Fruit fly (Drosophila melanogaster) whole organism, embryonic: ENCODE results near the gene CG14668.
A peak's percentile ranks its signal among the peaks of the same experiment; 100 is the strongest.

Source experiments
- Atf-2 ChIP-seq: fragments of 200-800 bp; sonication (Bioruptor generic); optimal IDR thresholded peaks from 2 replicates; lab custom pipeline; 2016; ENCODE audit warnings: missing biosample characterization, missing genetic modification characterization
- Bgb ChIP-seq: fragments of 200-800 bp; sonication (Bioruptor generic); IDR thresholded peaks from 2 replicates; pipeline ENCODE4 v1.3.6; 2022; ENCODE audit warnings: missing biosample characterization, missing genetic modification characterization; ENCODE audit not compliant: partially characterized antibody
- Blimp-1 ChIP-seq: fragments of 200-800 bp; sonication (Bioruptor generic); optimal IDR thresholded peaks from 3 replicates; lab custom pipeline; 2018; ENCODE audit warnings: missing biosample characterization, missing genetic modification characterization, mild to moderate bottlenecking, moderate library complexity, missing genetic modification reagents
- CG10654 ChIP-seq: fragments of 200-800 bp; sonication (Bioruptor generic); optimal IDR thresholded peaks from 2 replicates; lab custom pipeline; 2016; ENCODE audit warnings: missing biosample characterization, missing genetic modification characterization
- CG12299 ChIP-seq: fragments of 200-800 bp; sonication (Bioruptor generic); optimal IDR thresholded peaks from 2 replicates; lab custom pipeline; 2018; ENCODE audit warnings: missing biosample characterization, mild to moderate bottlenecking, missing genetic modification characterization
- CG14710 ChIP-seq: fragments of 200-800 bp; sonication (Bioruptor generic); optimal IDR thresholded peaks from 3 replicates; lab custom pipeline; 2019; ENCODE audit warnings: missing biosample characterization, mild to moderate bottlenecking, missing genetic modification characterization, moderate library complexity
- CG15479 ChIP-seq: fragments of 200-800 bp; sonication (Bioruptor generic); optimal IDR thresholded peaks from 3 replicates; lab custom pipeline; 2019; ENCODE audit warnings: missing biosample characterization, mild to moderate bottlenecking, missing genetic modification characterization, moderate library complexity
- CG15696 ChIP-seq: fragments of 200-800 bp; sonication (Bioruptor generic); optimal IDR thresholded peaks from 2 replicates; lab custom pipeline; 2019; ENCODE audit warnings: missing biosample characterization, mild to moderate bottlenecking, missing genetic modification characterization, moderate library complexity
- CG16813 ChIP-seq: fragments of 200-800 bp; sonication (Bioruptor generic); IDR thresholded peaks from 3 replicates; pipeline ENCODE4 v1.3.6; 2022; ENCODE audit warnings: missing biosample characterization, missing genetic modification characterization; ENCODE audit not compliant: partially characterized antibody
- CG17568 ChIP-seq: fragments of 200-800 bp; sonication (Bioruptor generic); optimal IDR thresholded peaks from 2 replicates; lab custom pipeline; 2018; ENCODE audit warnings: missing biosample characterization, mild to moderate bottlenecking, missing genetic modification characterization, moderate library complexity
- CG32772 ChIP-seq: fragments of 200-800 bp; sonication (Bioruptor generic); IDR thresholded peaks from 2 replicates; pipeline ENCODE4 v1.3.6; 2022; ENCODE audit warnings: missing biosample characterization, missing genetic modification characterization
- CG33213 ChIP-seq: fragments of 200-800 bp; sonication (Bioruptor generic); optimal IDR thresholded peaks from 3 replicates; lab custom pipeline; 2016; ENCODE audit warnings: missing biosample characterization, missing genetic modification characterization
- CG4328 ChIP-seq: fragments of 200-800 bp; sonication (Bioruptor generic); optimal IDR thresholded peaks from 3 replicates; lab custom pipeline; 2017; ENCODE audit warnings: missing biosample characterization, missing genetic modification reagents, missing genetic modification characterization
- CG6813 ChIP-seq: fragments of 200-800 bp; sonication (Bioruptor generic); optimal IDR thresholded peaks from 2 replicates; lab custom pipeline; 2017; ENCODE audit warnings: missing biosample characterization, missing genetic modification characterization, mild to moderate bottlenecking, moderate library complexity, missing genetic modification reagents
- CG7786 ChIP-seq: fragments of 200-800 bp; sonication (Bioruptor generic); optimal IDR thresholded peaks from 2 replicates; lab custom pipeline; 2016; ENCODE audit warnings: missing biosample characterization, missing genetic modification characterization
- CG9797 ChIP-seq: fragments of 200-800 bp; sonication (Bioruptor generic); optimal IDR thresholded peaks from 3 replicates; lab custom pipeline; 2018; ENCODE audit warnings: missing biosample characterization, mild to moderate bottlenecking, missing genetic modification characterization
- CG9876 ChIP-seq: fragments of 200-800 bp; sonication (Bioruptor generic); optimal IDR thresholded peaks from 2 replicates; lab custom pipeline; 2016; ENCODE audit warnings: missing biosample characterization, missing genetic modification characterization
- Dek ChIP-seq: fragments of 200-800 bp; sonication (Bioruptor generic); optimal IDR thresholded peaks from 3 replicates; lab custom pipeline; 2019; ENCODE audit warnings: missing biosample characterization, mild to moderate bottlenecking, missing genetic modification characterization, moderate library complexity
- Drgx ChIP-seq: fragments of 200-800 bp; sonication (Bioruptor generic); IDR thresholded peaks from 2 replicates; pipeline ENCODE4 v1.3.6; 2022; ENCODE audit warnings: missing biosample characterization, missing genetic modification characterization
- E2f2 ChIP-seq: fragments of 200-800 bp; sonication (Bioruptor generic); IDR thresholded peaks from 2 replicates; pipeline ENCODE4 v1.3.6; 2022; ENCODE audit warnings: missing biosample characterization, missing genetic modification characterization
- ERR ChIP-seq: fragments of 200-800 bp; sonication (Bioruptor generic); optimal IDR thresholded peaks from 2 replicates; lab custom pipeline; 2016; ENCODE audit warnings: missing biosample characterization, missing genetic modification characterization
- Ets65A ChIP-seq: fragments of 200-800 bp; sonication (Bioruptor generic); peaks from one replicate; lab custom pipeline; 2016; ENCODE audit warnings: missing biosample characterization, missing genetic modification characterization
- Hey ChIP-seq: fragments of 200-800 bp; sonication (Bioruptor generic); optimal IDR thresholded peaks from 3 replicates; lab custom pipeline; 2018; ENCODE audit warnings: missing biosample characterization, mild to moderate bottlenecking, missing genetic modification characterization
- Mes4 ChIP-seq: fragments of 200-800 bp; sonication (Bioruptor generic); optimal IDR thresholded peaks from 2 replicates; lab custom pipeline; 2016; ENCODE audit warnings: missing biosample characterization, missing genetic modification characterization
- NC2β ChIP-seq: fragments of 200-800 bp; sonication (Bioruptor generic); optimal IDR thresholded peaks from 2 replicates; lab custom pipeline; 2016; ENCODE audit warnings: missing biosample characterization, missing genetic modification characterization
- NFAT ChIP-seq: fragments of 200-800 bp; sonication (Bioruptor generic); IDR thresholded peaks from 2 replicates; pipeline ENCODE4 v1.3.6; 2022; ENCODE audit warnings: missing biosample characterization, missing genetic modification characterization
- Opbp ChIP-seq: fragments of 200-800 bp; sonication (Bioruptor generic); IDR thresholded peaks from 3 replicates; pipeline ENCODE4 v1.3.6; 2022; ENCODE audit warnings: missing biosample characterization, missing genetic modification characterization; ENCODE audit not compliant: partially characterized antibody
- Ravus ChIP-seq: fragments of 200-800 bp; sonication (Bioruptor generic); IDR thresholded peaks from 2 replicates; pipeline ENCODE4 v1.3.6; 2022; ENCODE audit warnings: missing biosample characterization, missing genetic modification characterization
- Stat92E ChIP-seq, 3 experiments: fragments of >200 bp in 2 of 3; fragments of 200-800 bp in 1 of 3; sonication (Bioruptor generic) in 1 of 3; optimal IDR thresholded peaks; 2 replicates each; lab custom pipeline; 2017 to 2019; ENCODE audit warnings: missing biosample characterization in 3 of 3, missing genetic modification characterization in 3 of 3, mild to moderate bottlenecking in 1 of 3, moderate library complexity in 1 of 3
- TFAM ChIP-seq: fragments of 200-800 bp; sonication (Bioruptor generic); optimal IDR thresholded peaks from 2 replicates; lab custom pipeline; 2017; ENCODE audit warnings: missing biosample characterization, missing genetic modification characterization, inconsistent platforms
- Usf ChIP-seq: fragments of 200-800 bp; sonication (Bioruptor generic); optimal IDR thresholded peaks from 2 replicates; lab custom pipeline; 2017; ENCODE audit warnings: missing genotype, missing biosample characterization, missing genetic modification characterization
- al ChIP-seq: fragments of 200-800 bp; sonication (Bioruptor generic); IDR thresholded peaks from 2 replicates; pipeline ENCODE4 v1.3.6; 2022; ENCODE audit warnings: missing biosample characterization, missing genetic modification characterization
- ato ChIP-seq: fragments of 200-800 bp; sonication (Bioruptor generic); IDR thresholded peaks from 2 replicates; pipeline ENCODE4 v1.3.6; 2022; ENCODE audit warnings: missing biosample characterization, missing genetic modification characterization; ENCODE audit not compliant: partially characterized antibody
- bcd ChIP-seq: fragments of 200-800 bp; sonication (Bioruptor generic); optimal IDR thresholded peaks from 2 replicates; lab custom pipeline; 2017; ENCODE audit warnings: missing biosample characterization, mild to moderate bottlenecking, missing genetic modification characterization
- bsh ChIP-seq, 2 experiments: fragments of 200-800 bp; sonication (Bioruptor generic); optimal IDR thresholded peaks; 2 replicates each; lab custom pipeline; 2017 to 2018; ENCODE audit warnings: mild to moderate bottlenecking in 2 of 2, missing biosample characterization in 2 of 2, missing genetic modification characterization in 2 of 2, moderate library complexity in 1 of 2
- chm ChIP-seq: fragments of 200-800 bp; sonication (Bioruptor generic); IDR thresholded peaks from 2 replicates; pipeline ENCODE4 v1.3.6; 2022; ENCODE audit warnings: missing biosample characterization, missing genetic modification characterization
- emc ChIP-seq: fragments of 200-800 bp; sonication (Bioruptor generic); optimal IDR thresholded peaks from 2 replicates; lab custom pipeline; 2016; ENCODE audit warnings: missing biosample characterization, missing genetic modification characterization
- fd64A ChIP-seq: fragments of 200-800 bp; sonication (Bioruptor generic); optimal IDR thresholded peaks from 3 replicates; lab custom pipeline; 2018; ENCODE audit warnings: missing biosample characterization, mild to moderate bottlenecking, missing genetic modification characterization
- gce ChIP-seq: fragments of 200-800 bp; sonication (Bioruptor generic); IDR thresholded peaks from 3 replicates; pipeline ENCODE4 v1.3.6; 2022; ENCODE audit warnings: missing biosample characterization, missing genetic modification characterization
- oc ChIP-seq: fragments of 200-800 bp; sonication (Bioruptor generic); optimal IDR thresholded peaks from 2 replicates; lab custom pipeline; 2018; ENCODE audit warnings: missing biosample characterization, mild to moderate bottlenecking, missing genetic modification characterization, moderate library complexity
- sc ChIP-seq, 3 experiments: fragments of >200 bp in 2 of 3; fragments of 200-800 bp in 1 of 3; sonication (Bioruptor generic) in 1 of 3; optimal IDR thresholded peaks; 2 replicates in 2 of 3; 3 replicates in 1 of 3; lab custom pipeline; 2017; ENCODE audit warnings: mild to moderate bottlenecking in 1 of 3, missing biosample characterization in 1 of 3, missing genetic modification characterization in 1 of 3, missing genetic modification reagents in 1 of 3
- scrt ChIP-seq: fragments of 200-800 bp; sonication (Bioruptor generic); optimal IDR thresholded peaks from 2 replicates; lab custom pipeline; 2018; ENCODE audit warnings: missing biosample characterization, mild to moderate bottlenecking, missing genetic modification characterization, moderate library complexity
- sim ChIP-seq: fragments of 200-800 bp; sonication (Bioruptor generic); IDR thresholded peaks from 2 replicates; pipeline ENCODE4 v1.3.6; 2022; ENCODE audit warnings: missing biosample characterization, missing genetic modification characterization
- slbo ChIP-seq: fragments of 200-800 bp; sonication (Bioruptor generic); IDR thresholded peaks from 2 replicates; pipeline ENCODE4 v1.3.6; 2022; ENCODE audit warnings: missing biosample characterization, missing genetic modification characterization
- sob ChIP-seq: fragments of 200-800 bp; sonication (Bioruptor generic); IDR thresholded peaks from 2 replicates; pipeline ENCODE4 v1.3.6; 2022; ENCODE audit warnings: missing biosample characterization, missing genetic modification characterization
- tap ChIP-seq: fragments of 200-800 bp; optimal IDR thresholded peaks from 3 replicates; lab custom pipeline; 2019; ENCODE audit warnings: missing biosample characterization, mild to moderate bottlenecking, missing genetic modification characterization, moderate library complexity
- wek ChIP-seq: fragments of 200-800 bp; sonication (Bioruptor generic); optimal IDR thresholded peaks from 3 replicates; lab custom pipeline; 2018; ENCODE audit warnings: missing biosample characterization, mild to moderate bottlenecking, missing genetic modification characterization, moderate library complexity
- wor ChIP-seq: fragments of 200-800 bp; sonication (Bioruptor generic); IDR thresholded peaks from 2 replicates; pipeline ENCODE4 v1.3.6; 2022; ENCODE audit warnings: missing biosample characterization, missing genetic modification characterization
- z ChIP-seq: fragments of 200-800 bp; sonication (Bioruptor generic); IDR thresholded peaks from 3 replicates; pipeline ENCODE4 v1.3.6; 2022; ENCODE audit warnings: missing biosample characterization, missing genetic modification characterization

The CG14668 gene

DNA sequence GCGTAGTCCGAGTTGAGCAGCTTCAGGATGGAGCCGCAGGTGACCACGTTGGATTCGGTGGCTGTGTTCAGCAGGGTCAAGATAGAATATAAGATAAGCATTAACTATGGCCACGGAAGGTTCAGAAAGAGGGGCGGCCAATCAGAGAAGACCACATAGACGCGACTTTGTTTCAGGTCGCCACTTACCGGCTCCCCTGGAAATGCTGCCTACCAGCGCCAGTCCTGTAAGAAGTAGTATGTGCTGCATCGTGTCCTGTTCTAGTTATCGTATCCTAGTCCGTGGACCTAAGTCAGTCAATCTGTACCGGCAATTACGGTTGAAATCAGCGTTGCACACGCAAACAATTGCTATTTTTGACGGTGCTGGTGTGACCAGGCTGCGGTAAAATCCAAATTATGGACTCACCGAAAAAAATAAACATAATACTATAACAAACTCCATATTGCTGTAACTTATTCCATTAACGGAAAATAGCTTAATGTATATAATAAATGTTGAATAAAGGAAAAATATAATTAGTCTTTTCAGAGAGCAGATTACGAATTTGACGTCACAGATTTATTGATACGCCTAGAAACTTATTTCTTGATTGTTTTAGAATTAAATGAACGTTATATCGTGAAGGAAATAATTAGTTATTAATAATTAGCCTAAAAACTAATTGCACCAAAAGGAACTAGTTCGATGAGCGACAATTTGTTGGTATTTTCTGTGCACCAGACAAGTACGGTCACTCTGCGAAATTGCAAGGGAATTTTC lies 32.9 kb downstream of the CG14668 start, which contains the start of the genes CG11999 and CG1161 (continued):
- TF ChIP-seq Stat92E (GFP tag; optimal IDR thresholded peaks at IDR 0.05; lab: Kevin White, UChicago), result no peak
- no peak for TF ChIP-seq z (GFP tag; lab: Robert Waterston, UW)
- TF ChIP-seq Ets65A (GFP tag; lab: Kevin White, UChicago), result no peak
- no peak for TF ChIP-seq TFAM
- TF ChIP-seq CG17568 (GFP tag; lab: Kevin White, UChicago), result no peak
- no peak for TF ChIP-seq CG16813
- TF ChIP-seq al (GFP tag; lab: Robert Waterston, UW), result no peak
- TF ChIP-seq CG7786 (GFP tag; lab: Kevin White, UChicago), result no peak
- no peak for TF ChIP-seq Ravus (GFP tag; lab: Robert Waterston, UW)
- TF ChIP-seq NFAT, result no peak
- TF ChIP-seq bsh (GFP tag; optimal IDR thresholded peaks at IDR 0.05; lab: Kevin White, UChicago), result no peak
- TF ChIP-seq scrt (GFP tag; lab: Kevin White, UChicago), result no peak
- no peak for TF ChIP-seq CG15479 (GFP tag; lab: Kevin White, UChicago)
- no peak for TF ChIP-seq fd64A (GFP tag; lab: Kevin White, UChicago)
- TF ChIP-seq E2f2 (GFP tag; lab: Robert Waterston, UW), result no peak; the same call in 1 of the 2 replicates
- no peak for TF ChIP-seq wor (GFP tag; lab: Robert Waterston, UW)
- no peak for TF ChIP-seq CG15696 (tag; lab: Kevin White, UChicago)
- TF ChIP-seq oc (tag; lab: Kevin White, UChicago), result no peak
- TF ChIP-seq Mes4, result no peak
- no peak for TF ChIP-seq gce (GFP tag; lab: Robert Waterston, UW)
- TF ChIP-seq CG33213, result no peak
- TF ChIP-seq Opbp (GFP tag; lab: Robert Waterston, UW), result no peak
- no peak for TF ChIP-seq Blimp-1 (GFP tag; lab: Kevin White, UChicago)
- no peak for TF ChIP-seq slbo (GFP tag; lab: Robert Waterston, UW)
- TF ChIP-seq Usf (GFP tag; lab: Kevin White, UChicago), result no peak
- TF ChIP-seq bcd (GFP tag; lab: Kevin White, UChicago), result no peak
- TF ChIP-seq Atf-2 (GFP tag; lab: Kevin White, UChicago), result no peak
- peak; percentile 69 for TF ChIP-seq CG9797
- TF ChIP-seq Drgx, result no peak
- TF ChIP-seq chm, result no peak
- TF ChIP-seq Bgb (GFP tag; lab: Robert Waterston, UW), result no peak
- TF ChIP-seq emc (GFP tag; lab: Kevin White, UChicago), result no peak
- no peak for TF ChIP-seq NC2β (GFP tag; lab: Kevin White, UChicago)
- TF ChIP-seq CG4328 (GFP tag; lab: Kevin White, UChicago), result no peak
- TF ChIP-seq wek (GFP tag; lab: Kevin White, UChicago), result no peak
- TF ChIP-seq ERR, result no peak
- TF ChIP-seq Hey (tag; lab: Kevin White, UChicago), result no peak
- no peak for TF ChIP-seq sob (GFP tag; lab: Robert Waterston, UW)
- TF ChIP-seq CG32772 (GFP tag; lab: Robert Waterston, UW), result no peak
- TF ChIP-seq Dek (tag; lab: Kevin White, UChicago), result no peak
- TF ChIP-seq sc (optimal IDR thresholded peaks at IDR 0.05; lab: Kevin White, UChicago), result no peak
- TF ChIP-seq sc (GFP tag; optimal IDR thresholded peaks at IDR 0.05; lab: Kevin White, UChicago), result no peak
- no peak for TF ChIP-seq CG10654 (GFP tag; lab: Kevin White, UChicago)
- no peak for TF ChIP-seq ato (GFP tag; lab: Robert Waterston, UW)
- no peak for TF ChIP-seq CG9876 (GFP tag; lab: Kevin White, UChicago)
- TF ChIP-seq sim, result no peak
- no peak for TF ChIP-seq CG12299
- TF ChIP-seq CG6813 (GFP tag; lab: Kevin White, UChicago), result no peak
- no peak for TF ChIP-seq tap (tag; lab: Kevin White, UChicago)
- peak; percentile 64 for TF ChIP-seq CG14710 (tag; lab: Kevin White, UChicago)
